Fruit fly (Drosophila melanogaster) whole organism, wandering third instar larva: Measurements from ENCODE around the gene CG15533.

ENCODE experiments used
- Abd-B ChIP-seq: fragments of >200 bp; optimal IDR thresholded peaks from 2 replicates; lab custom pipeline; 2017; ENCODE audit warnings: missing biosample characterization, missing genetic modification characterization
- CG32264 ChIP-seq: fragments of 200-800 bp; sonication (Bioruptor generic); optimal IDR thresholded peaks from 2 replicates; lab custom pipeline; 2016; ENCODE audit warnings: missing biosample characterization, missing genetic modification characterization
- CG9705 ChIP-seq: fragments of 200-800 bp; sonication (Bioruptor generic); optimal IDR thresholded peaks from 2 replicates; lab custom pipeline; 2018; ENCODE audit warnings: missing biosample characterization, mild to moderate bottlenecking, missing genetic modification characterization
- CrebA ChIP-seq: fragments of 200-800 bp; sonication (Bioruptor generic); optimal IDR thresholded peaks from 2 replicates; lab custom pipeline; 2016; ENCODE audit warnings: missing biosample characterization, mild to moderate bottlenecking, missing genetic modification characterization, borderline replicate concordance
- Dfd ChIP-seq: fragments of >200 bp; optimal IDR thresholded peaks from 2 replicates; lab custom pipeline; 2017; ENCODE audit warnings: missing biosample characterization, missing genetic modification characterization
- Dif ChIP-seq: fragments of 200-275, 200-300 bp; sonication (Bioruptor generic); optimal IDR thresholded peaks from 2 replicates; lab custom pipeline; 2018; ENCODE audit warnings: missing biosample characterization, missing genetic modification characterization; ENCODE audit not compliant: partially characterized antibody
- GATAd ChIP-seq: sonication (Bioruptor generic); optimal IDR thresholded peaks from 2 replicates; lab custom pipeline; 2016; ENCODE audit warnings: missing biosample characterization, missing genetic modification characterization
- HLH106 ChIP-seq: fragments of 200-800 bp; optimal IDR thresholded peaks from 3 replicates; lab custom pipeline; 2019; ENCODE audit warnings: missing biosample characterization, mild to moderate bottlenecking, missing genetic modification characterization, moderate library complexity
- Hr78 ChIP-seq: fragments of >200 bp; optimal IDR thresholded peaks from 2 replicates; lab custom pipeline; 2017; ENCODE audit warnings: missing biosample characterization, missing genetic modification characterization
- Hr83 ChIP-seq: fragments of 200-300 bp; sonication (Bioruptor generic); optimal IDR thresholded peaks from 2 replicates; lab custom pipeline; 2016; ENCODE audit warnings: missing biosample characterization, mild to moderate bottlenecking, missing genetic modification characterization, moderate library complexity; ENCODE audit not compliant: poor library complexity, severe bottlenecking
- Jra ChIP-seq: sonication (Bioruptor generic); optimal IDR thresholded peaks from 2 replicates; lab custom pipeline; 2016; ENCODE audit warnings: missing biosample characterization, missing genetic modification characterization
- Mio ChIP-seq: sonication (Bioruptor generic); optimal IDR thresholded peaks from 2 replicates; lab custom pipeline; 2016; ENCODE audit warnings: missing biosample characterization, missing genetic modification characterization
- Myc ChIP-seq: fragments of >200 bp; optimal IDR thresholded peaks from 2 replicates; lab custom pipeline; 2017
- Rel ChIP-seq, 2 experiments: fragments of 200-800 bp; sonication (Bioruptor generic) in 1 of 2; optimal IDR thresholded peaks; 2 replicates in 1 of 2; 3 replicates in 1 of 2; lab custom pipeline; 2016 to 2019; ENCODE audit warnings: mild to moderate bottlenecking in 2 of 2, missing biosample characterization in 2 of 2, missing genetic modification characterization in 2 of 2, moderate library complexity in 1 of 2
- Sp1 ChIP-seq: fragments of 200-800 bp; sonication (Bioruptor generic); optimal IDR thresholded peaks from 3 replicates; lab custom pipeline; 2019; ENCODE audit warnings: missing biosample characterization, mild to moderate bottlenecking, missing genetic modification characterization, moderate library complexity
- brk ChIP-seq: fragments of 200-800 bp; sonication (Bioruptor generic); optimal IDR thresholded peaks from 2 replicates; lab custom pipeline; 2016; ENCODE audit warnings: missing biosample characterization, mild to moderate bottlenecking, missing genetic modification characterization
- dl ChIP-seq, 2 experiments: fragments of 175-275, 200-275 bp in 1 of 2; fragments of 200-275 bp in 1 of 2; sonication (Bioruptor generic); optimal IDR thresholded peaks; lab custom pipeline; 2018; ENCODE audit warnings: mild to moderate bottlenecking in 2 of 2, missing biosample characterization in 2 of 2, missing genetic modification characterization in 2 of 2, moderate library complexity in 2 of 2; ENCODE audit not compliant: partially characterized antibody in 2 of 2, insufficient read depth in 1 of 2
- dmrt93B ChIP-seq: fragments of 200-800 bp; sonication (Bioruptor generic); optimal IDR thresholded peaks from 2 replicates; lab custom pipeline; 2018; ENCODE audit warnings: missing biosample characterization, mild to moderate bottlenecking, missing genetic modification characterization
- dsf ChIP-seq: sonication (Bioruptor generic); optimal IDR thresholded peaks from 2 replicates; lab custom pipeline; 2016; ENCODE audit warnings: missing biosample characterization, missing genetic modification characterization, borderline replicate concordance
- ey ChIP-seq: fragments of 200-800 bp; sonication (Bioruptor generic); optimal IDR thresholded peaks from 2 replicates; lab custom pipeline; 2016; ENCODE audit warnings: missing biosample characterization, missing genetic modification characterization
- foxo ChIP-seq, 2 experiments: fragments of 200-800 bp; sonication (Bioruptor generic); optimal IDR thresholded peaks; 2 replicates in 1 of 2; 3 replicates in 1 of 2; lab custom pipeline; 2016 to 2017; ENCODE audit warnings: missing biosample characterization in 2 of 2, missing genetic modification characterization in 2 of 2
- fru ChIP-seq: fragments of 200-800 bp; sonication (Bioruptor generic); optimal IDR thresholded peaks from 3 replicates; lab custom pipeline; 2016; ENCODE audit warnings: missing biosample characterization, mild to moderate bottlenecking, missing genetic modification characterization
- lola ChIP-seq: fragments of >200 bp; optimal IDR thresholded peaks from 2 replicates; lab custom pipeline; 2017; ENCODE audit warnings: missing biosample characterization, missing genetic modification characterization
- psq ChIP-seq: fragments of 200-800 bp; sonication (Bioruptor generic); optimal IDR thresholded peaks from 3 replicates; lab custom pipeline; 2017; ENCODE audit warnings: missing biosample characterization, mild to moderate bottlenecking, missing genetic modification characterization, moderate library complexity
- rgr ChIP-seq: fragments of 200-800 bp; sonication (Bioruptor generic); optimal IDR thresholded peaks from 3 replicates; lab custom pipeline; 2016; ENCODE audit warnings: missing biosample characterization, mild to moderate bottlenecking, missing genetic modification characterization
- sage ChIP-seq: fragments of 200-800 bp; sonication (Bioruptor generic); optimal IDR thresholded peaks from 2 replicates; lab custom pipeline; 2016; ENCODE audit warnings: missing biosample characterization, mild to moderate bottlenecking, missing genetic modification characterization
- sv ChIP-seq: fragments of 200-800 bp; sonication (Bioruptor generic); optimal IDR thresholded peaks from 3 replicates; lab custom pipeline; 2016; ENCODE audit warnings: missing biosample characterization, missing genetic modification characterization
- tai ChIP-seq: sonication (Bioruptor generic); optimal IDR thresholded peaks from 2 replicates; lab custom pipeline; 2016; ENCODE audit warnings: missing biosample characterization, missing genetic modification characterization
- usp ChIP-seq: fragments of >200 bp; optimal IDR thresholded peaks from 2 replicates; lab custom pipeline; 2017; ENCODE audit warnings: missing biosample characterization, missing genetic modification characterization
- woc ChIP-seq: sonication (Bioruptor generic); optimal IDR thresholded peaks from 2 replicates; lab custom pipeline; 2016; ENCODE audit warnings: missing biosample characterization, mild to moderate bottlenecking, missing genetic modification characterization

CG15533 gene

dm6 chr3R:30422871-30423270 lies 5.7 kb upstream of the CG15533 start, which contains the start of the genes CG2217 and CG42740:
CG2217 (minus strand) TSS chr3R:30422971.
CG42740 (minus strand) TSS chr3R:30422971.
- TF ChIP-seq CG9705 (no peak), Hr83 (GFP tag; lab: Kevin White, UChicago) (no peak), sv (GFP tag; lab: Kevin White, UChicago) (no peak), dl (GFP tag; optimal IDR thresholded peaks at IDR 0.05; lab: Kevin White, UChicago; ENCODE audit: insufficient read depth in 1 of 2, partially characterized antibody in 2 of 2) (no peak), Abd-B (GFP tag; lab: Kevin White, UChicago) (no peak), psq (GFP tag; lab: Kevin White, UChicago) (no peak), Dif (GFP tag; lab: Kevin White, UChicago) (no peak), Mio (no peak), Hr78 (GFP tag; lab: Kevin White, UChicago) (no peak), Sp1 (GFP tag; lab: Kevin White, UChicago) (no peak), lola (GFP tag; lab: Kevin White, UChicago) (no peak), sage (GFP tag; lab: Kevin White, UChicago) (no peak)

- TF ChIP-seq lola (GFP tag; lab: Kevin White, UChicago) (no peak), HLH106 (tag; lab: Kevin White, UChicago) (no peak), fru (GFP tag; lab: Kevin White, UChicago) (no peak), sage (GFP tag; lab: Kevin White, UChicago) (peak; percentile 50), Rel (GFP tag; optimal IDR thresholded peaks at IDR 0.05; lab: Kevin White, UChicago) (no peak), Rel (tag; optimal IDR thresholded peaks at IDR 0.05; lab: Kevin White, UChicago) (peak; percentile 9), rgr (GFP tag; lab: Kevin White, UChicago) (peak; percentile 44), woc (GFP tag; lab: Kevin White, UChicago) (no peak), Dfd (GFP tag; lab: Kevin White, UChicago) (no peak)
Observed at dm6 chr3R:30423695-30424094, 4.9 kb upstream of the CG15533 start, which contains the start of the genes CG15535 and mRpS18C. CG15535 (minus strand) TSS chr3R:30423929. mRpS18C (plus strand) TSS chr3R:30423974.

DNA sequence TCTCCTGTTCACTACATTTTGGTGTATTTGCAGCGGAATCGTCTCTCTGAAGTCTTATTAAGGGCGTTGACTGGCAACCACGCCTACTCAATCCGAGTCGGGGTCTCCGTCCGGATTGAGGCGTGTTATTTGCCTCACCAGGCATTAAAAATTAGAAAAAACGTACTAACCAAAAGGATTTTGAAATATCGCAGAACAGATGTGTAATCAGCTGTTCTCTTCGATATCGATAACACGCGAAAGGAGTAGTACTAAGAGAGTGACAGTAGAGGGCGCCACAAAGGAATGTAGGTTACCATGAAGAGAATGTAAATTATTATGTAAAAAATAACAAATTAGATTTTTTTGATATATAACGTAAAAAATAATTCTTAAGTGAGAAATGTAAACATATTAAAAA lies 3.6 kb upstream of the CG15533 start, which contains the start of gene CG15536:
CG15536 (minus strand) TSS at position 170 of the 400 bp plus-strand sequence.
- TF ChIP-seq Myc (lab: Kevin White, UChicago), result peak; percentile 54
- TF ChIP-seq dsf (GFP tag; lab: Kevin White, UChicago), result no peak
- no peak for TF ChIP-seq tai (GFP tag; lab: Kevin White, UChicago)

DNA sequence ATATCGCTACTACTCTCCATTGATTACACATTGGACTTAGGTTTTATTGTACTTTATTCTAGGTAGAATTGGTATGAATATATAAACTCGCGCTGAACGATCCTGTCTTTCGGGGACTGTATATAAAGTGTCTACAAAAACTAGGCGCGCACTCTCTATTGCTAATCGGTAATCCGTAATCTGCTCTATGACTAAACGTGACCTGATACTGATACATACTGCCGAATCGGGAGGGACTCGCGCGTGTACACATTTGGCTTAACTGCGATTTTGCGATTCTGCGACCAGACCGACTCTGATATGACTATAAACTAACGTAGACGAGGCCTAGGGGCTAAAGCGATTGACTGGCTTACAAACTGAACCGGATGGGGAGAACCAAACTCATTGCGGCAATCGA lies 3.0 kb upstream of the CG15533 start:
- TF ChIP-seq foxo (GFP tag; optimal IDR thresholded peaks at IDR 0.05; lab: Kevin White, UChicago) (no peak), fru (GFP tag; lab: Kevin White, UChicago) (no peak), Dfd (GFP tag; lab: Kevin White, UChicago) (no peak), Myc (lab: Kevin White, UChicago) (no peak), CG32264 (GFP tag; lab: Kevin White, UChicago) (no peak), CrebA (GFP tag; lab: Kevin White, UChicago) (no peak), Jra (GFP tag; lab: Kevin White, UChicago) (no peak), woc (GFP tag; lab: Kevin White, UChicago) (no peak)

DNA sequence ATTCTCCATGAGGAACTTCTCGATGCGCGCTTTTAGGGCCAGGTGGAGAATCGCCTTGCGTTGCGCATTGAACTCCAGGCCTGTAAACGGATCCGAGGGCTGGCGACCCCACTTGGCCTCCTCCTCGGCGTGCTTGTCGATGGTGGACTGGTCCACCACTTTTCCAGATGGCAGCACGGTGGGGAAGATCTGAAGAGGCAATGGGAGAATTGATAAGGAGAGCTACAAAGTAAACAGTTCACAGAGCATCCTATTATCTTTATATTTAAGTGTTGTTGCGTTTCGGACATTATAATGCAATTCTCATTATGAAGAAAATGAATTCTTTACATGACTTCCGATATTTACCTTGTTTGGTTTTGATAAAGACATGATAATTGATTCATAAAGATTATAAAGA lies 2.0 kb upstream of the CG15533 start:
- TF ChIP-seq dl (GFP tag; optimal IDR thresholded peaks at IDR 0.05; lab: Kevin White, UChicago; ENCODE audit: insufficient read depth in 1 of 2, partially characterized antibody in 2 of 2), result no peak
- no peak for TF ChIP-seq sv (GFP tag; lab: Kevin White, UChicago)
- TF ChIP-seq fru (GFP tag; lab: Kevin White, UChicago), result no peak
- no peak for TF ChIP-seq CG9705
- TF ChIP-seq dmrt93B (GFP tag; lab: Kevin White, UChicago), result no peak
- TF ChIP-seq HLH106 (tag; lab: Kevin White, UChicago), result no peak
- no peak for TF ChIP-seq GATAd (GFP tag; lab: Kevin White, UChicago)
- no peak for TF ChIP-seq CrebA (GFP tag; lab: Kevin White, UChicago)
- TF ChIP-seq ey (GFP tag; lab: Kevin White, UChicago), result no peak
- no peak for TF ChIP-seq brk
- no peak for TF ChIP-seq usp (GFP tag; lab: Kevin White, UChicago)
